Fruit fly (Drosophila melanogaster): Measurements from ENCODE around the gene TyrR.

Gene TyrR

dm6 chr3R:17810951-17811706 lies 48.1 kb upstream of the TyrR start, which contains the start of the genes Alg1 and tinc (continued):
- TF ChIP-seq Pdp1 (GFP tag; optimal IDR thresholded peaks at IDR 0.05), result peak in 1 of 2 experiments; percentile 53
- TF ChIP-seq CG1603 (tag; optimal IDR thresholded peaks at IDR 0.05), result peak; percentile 60
- TF ChIP-seq seq (GFP tag; IDR thresholded peaks at IDR 0.05), result no peak
- TF ChIP-seq inv (GFP tag; IDR thresholded peaks at IDR 0.05; ENCODE audit: partially characterized antibody), result no peak
- TF ChIP-seq ken (GFP tag; IDR thresholded peaks at IDR 0.05), result peak; percentile 15; the same call in 1 of the 3 replicates
- 0 out of 2 replicates have a peak, but pooled peaks have one; percentile 15 for TF ChIP-seq onecut (GFP tag; IDR thresholded peaks at IDR 0.05)
- peak; percentile 87 for TF ChIP-seq CG13424 (tag; optimal IDR thresholded peaks at IDR 0.05)
- TF ChIP-seq amos (GFP tag; IDR thresholded peaks at IDR 0.05; ENCODE audit: partially characterized antibody), result peak; percentile 47
- peak; percentile 46 to 72 for TF ChIP-seq dpn (GFP tag; optimal IDR thresholded peaks at IDR 0.05)
- no peak for TF ChIP-seq CG10431 (GFP tag; optimal IDR thresholded peaks at IDR 0.05)
- TF ChIP-seq CG7271 (tag; optimal IDR thresholded peaks at IDR 0.05), result no peak
- no peak for TF ChIP-seq sc (optimal IDR thresholded peaks at IDR 0.05)
- TF ChIP-seq sc (GFP tag; optimal IDR thresholded peaks at IDR 0.05), result no peak
- peak; percentile 85 for TF ChIP-seq CG14710 (tag; optimal IDR thresholded peaks at IDR 0.05)
- peak; percentile 96 for TF ChIP-seq Myb (GFP tag; optimal IDR thresholded peaks at IDR 0.05)
- no peak for TF ChIP-seq Gsc (GFP tag; IDR thresholded peaks at IDR 0.05)
- peak; percentile 88 for TF ChIP-seq gem (tag; optimal IDR thresholded peaks at IDR 0.05)
- peak; percentile 78 for TF ChIP-seq CG10267 (tag; optimal IDR thresholded peaks at IDR 0.05)
- no peak for TF ChIP-seq D (optimal IDR thresholded peaks at IDR 0.05)
- TF ChIP-seq D (GFP tag; optimal IDR thresholded peaks at IDR 0.05), result no peak
- no peak for TF ChIP-seq tio (GFP tag; optimal IDR thresholded peaks at IDR 0.05)
- peak; percentile 6 for TF ChIP-seq Camta (GFP tag; optimal IDR thresholded peaks at IDR 0.05)
- TF ChIP-seq Dad (GFP tag; optimal IDR thresholded peaks at IDR 0.05), result no peak
- peak; percentile 59 for TF ChIP-seq Sox100B (GFP tag; optimal IDR thresholded peaks at IDR 0.05)
- TF ChIP-seq Lim3 (GFP tag; IDR thresholded peaks at IDR 0.05), result no peak
- TF ChIP-seq pho (GFP tag; optimal IDR thresholded peaks at IDR 0.05), result peak; percentile 66
- TF ChIP-seq HLHmδ (GFP tag; optimal IDR thresholded peaks at IDR 0.05), result peak; percentile 84
- peak in 1 of 3 experiments; percentile 71 for TF ChIP-seq Stat92E (GFP tag; optimal IDR thresholded peaks at IDR 0.05)
- TF ChIP-seq CG4360 (GFP tag; IDR thresholded peaks at IDR 0.05), result 0 out of 2 replicates have a peak, but pooled peaks have one; percentile 23
- no peak; the same call in 2 of the 3 replicates for TF ChIP-seq CG14050 (GFP tag; IDR thresholded peaks at IDR 0.05)
- TF ChIP-seq CG15514 (GFP tag; optimal IDR thresholded peaks at IDR 0.05), result peak; percentile 60
- no peak for TF ChIP-seq nerfin-2 (GFP tag; IDR thresholded peaks at IDR 0.05; ENCODE audit: partially characterized antibody)
- peak; percentile 63 for TF ChIP-seq CG17385 (GFP tag; optimal IDR thresholded peaks at IDR 0.05)
- TF ChIP-seq gt (GFP tag; IDR thresholded peaks at IDR 0.05), result no peak
- TF ChIP-seq klu (GFP tag; IDR thresholded peaks at IDR 0.05), result no peak
- TF ChIP-seq wdn (GFP tag; IDR thresholded peaks at IDR 0.05), result 0 out of 2 replicates have a peak, but pooled peaks have one; percentile 32
- TF ChIP-seq Awh (GFP tag; IDR thresholded peaks at IDR 0.05), result peak; percentile 25; the same call in 1 of the 2 replicates
- peak; percentile 66 for TF ChIP-seq Nf-YB (GFP tag; optimal IDR thresholded peaks at IDR 0.05)
- peak; percentile 81 for TF ChIP-seq CG13894 (tag; optimal IDR thresholded peaks at IDR 0.05)
- peak; percentile 33 for TF ChIP-seq tin (GFP tag; optimal IDR thresholded peaks at IDR 0.05)
- TF ChIP-seq CG30431 (GFP tag; optimal IDR thresholded peaks at IDR 0.05), result no peak
- TF ChIP-seq vnd (GFP tag; IDR thresholded peaks at IDR 0.05; ENCODE audit: partially characterized antibody), result no peak
- TF ChIP-seq sna (GFP tag; IDR thresholded peaks at IDR 0.05; ENCODE audit: partially characterized antibody), result no peak
- TF ChIP-seq Sry-β (GFP tag; optimal IDR thresholded peaks at IDR 0.05), result no peak
- TF ChIP-seq Dref (GFP tag; IDR thresholded peaks at IDR 0.05), result no peak
- peak; percentile 28; the same call in 1 of the 2 replicates for TF ChIP-seq CG31224 (GFP tag; IDR thresholded peaks at IDR 0.05)
- no peak for TF ChIP-seq hth (optimal IDR thresholded peaks at IDR 0.05)
- TF ChIP-seq jumu (GFP tag; optimal IDR thresholded peaks at IDR 0.05), result no peak
- peak; percentile 41 for TF ChIP-seq CG6854 (GFP tag; optimal IDR thresholded peaks at IDR 0.05)

Data from whole organism, embryonic.